Worm (Caenorhabditis elegans): ENCODE measurements around the gene C28H8.7.

ce11 chrIII:5931433-5931994 is 44.7 kb upstream of the C28H8.7 start, which contains the start of gene EGAP1.5:
- TF ChIP-seq snpc-4 (tag; optimal IDR thresholded peaks at IDR 0.05): no peak
- no peak for TF ChIP-seq nhr-76 (tag; optimal IDR thresholded peaks at IDR 0.05)
- no peak for TF ChIP-seq elt-1 (tag; optimal IDR thresholded peaks at IDR 0.05; ENCODE audit: borderline replicate concordance, insufficient read depth)
- no peak for TF ChIP-seq ztf-11 (tag; optimal IDR thresholded peaks at IDR 0.05)
- no peak for TF ChIP-seq mep-1 (tag; optimal IDR thresholded peaks at IDR 0.05)
- TF ChIP-seq nhr-237 (tag; optimal IDR thresholded peaks at IDR 0.05): no peak
- TF ChIP-seq nhr-28 (tag; optimal IDR thresholded peaks at IDR 0.05): no peak
- TF ChIP-seq unc-39 (tag; optimal IDR thresholded peaks at IDR 0.05): no peak
- no peak for TF ChIP-seq drap-1 (GFP tag; optimal IDR thresholded peaks at IDR 0.05)
